Worm (Caenorhabditis elegans) whole organism, late embryonic: ENCODE results near the gene K06H7.1.

Experiments
- C38D4.7 ChIP-seq: fragments of 200-800 bp; sonication (Bioruptor generic); optimal IDR thresholded peaks from 2 replicates; lab custom pipeline; 2018; ENCODE audit warnings: mild to moderate bottlenecking, missing genetic modification characterization, moderate library complexity, missing compliant biosample characterization
- F13H6.1 ChIP-seq: sonication (generic microtip); optimal IDR thresholded peaks from 2 replicates; lab custom pipeline; 2016; ENCODE audit warnings: missing genetic modification characterization, missing compliant biosample characterization
- K02D7.2 ChIP-seq: sonication (generic microtip); optimal IDR thresholded peaks from 2 replicates; lab custom pipeline; 2017; ENCODE audit warnings: mild to moderate bottlenecking, missing genetic modification characterization, missing compliant biosample characterization
- K09A11.1 ChIP-seq: sonication (generic microtip); optimal IDR thresholded peaks from 2 replicates; lab custom pipeline; 2017; ENCODE audit warnings: antibody characterized with exemption, mild to moderate bottlenecking, missing genetic modification characterization, missing compliant biosample characterization; ENCODE audit not compliant: insufficient read depth
- ahr-1 ChIP-seq: sonication (generic microtip); optimal IDR thresholded peaks from 2 replicates; lab custom pipeline; 2016; ENCODE audit warnings: missing genetic modification characterization, missing compliant biosample characterization
- ama-1 ChIP-seq: fragments of 150-350 bp; optimal IDR thresholded peaks from 2 replicates; lab custom pipeline; 2014
- ceh-14 ChIP-seq: sonication (generic microtip); optimal IDR thresholded peaks from 2 replicates; lab custom pipeline; 2016; ENCODE audit warnings: missing genotype, missing genetic modification characterization, missing compliant biosample characterization
- ceh-19 ChIP-seq: fragments of 200-800 bp; sonication (Bioruptor generic); optimal IDR thresholded peaks from 2 replicates; lab custom pipeline; 2018; ENCODE audit warnings: mild to moderate bottlenecking, missing genetic modification characterization, missing compliant biosample characterization
- ceh-30 ChIP-seq: fragments of 150-350 bp; optimal IDR thresholded peaks from 2 replicates; lab custom pipeline; 2014; ENCODE audit warnings: missing biosample characterization, missing genetic modification characterization
- ceh-45 ChIP-seq: fragments of 200-800 bp; sonication (Bioruptor generic); IDR thresholded peaks from 2 replicates; pipeline ENCODE4 v1.3.6; 2022; ENCODE audit warnings: missing genetic modification reagents, missing genetic modification characterization, missing compliant biosample characterization
- ceh-6 ChIP-seq: fragments of 200-800 bp; sonication (Bioruptor generic); optimal IDR thresholded peaks from 2 replicates; lab custom pipeline; 2018; ENCODE audit warnings: mild to moderate bottlenecking, missing genetic modification characterization, missing compliant biosample characterization
- che-1 ChIP-seq: sonication (generic microtip); optimal IDR thresholded peaks from 2 replicates; lab custom pipeline; 2016; ENCODE audit warnings: mild to moderate bottlenecking, missing genetic modification characterization, missing compliant biosample characterization
- elt-2 ChIP-seq: sonication (generic microtip); optimal IDR thresholded peaks from 2 replicates; lab custom pipeline; 2016; ENCODE audit warnings: missing genetic modification reagents, missing genetic modification characterization, missing compliant biosample characterization
- ets-4 ChIP-seq: sonication (generic microtip); optimal IDR thresholded peaks from 2 replicates; lab custom pipeline; 2016; ENCODE audit warnings: missing genetic modification characterization, missing compliant biosample characterization
- eyg-1 ChIP-seq: sonication (generic microtip); optimal IDR thresholded peaks from 2 replicates; lab custom pipeline; 2016; ENCODE audit warnings: missing genotype, missing genetic modification characterization, missing compliant biosample characterization
- fax-1 ChIP-seq: sonication (generic microtip); optimal IDR thresholded peaks from 2 replicates; lab custom pipeline; 2016; ENCODE audit warnings: missing genotype, missing genetic modification characterization, missing compliant biosample characterization
- gmeb-2 ChIP-seq: sonication (generic microtip); optimal IDR thresholded peaks from 2 replicates; lab custom pipeline; 2016; ENCODE audit warnings: missing genetic modification characterization, inconsistent platforms, missing compliant biosample characterization
- hlh-15 ChIP-seq: sonication (generic microtip); optimal IDR thresholded peaks from 2 replicates; lab custom pipeline; 2016; ENCODE audit warnings: missing genetic modification characterization, missing compliant biosample characterization
- hlh-30 ChIP-seq: sonication (generic microtip); optimal IDR thresholded peaks from 2 replicates; lab custom pipeline; 2017; ENCODE audit warnings: antibody characterized with exemption, missing genetic modification characterization, missing compliant biosample characterization; ENCODE audit not compliant: insufficient read depth
- hlh-6 ChIP-seq: sonication (generic microtip); optimal IDR thresholded peaks from 2 replicates; lab custom pipeline; 2016; ENCODE audit warnings: missing genotype, missing genetic modification characterization, missing compliant biosample characterization
- hlh-8 ChIP-seq: sonication (generic microtip); optimal IDR thresholded peaks from 2 replicates; lab custom pipeline; 2016; ENCODE audit warnings: missing genotype, missing genetic modification characterization, missing compliant biosample characterization
- lim-6 ChIP-seq: sonication (generic microtip); optimal IDR thresholded peaks from 2 replicates; lab custom pipeline; 2016; ENCODE audit warnings: missing genetic modification characterization, missing compliant biosample characterization
- lin-11 ChIP-seq: fragments of 200-800 bp; sonication (Bioruptor generic); optimal IDR thresholded peaks from 2 replicates; lab custom pipeline; 2018; ENCODE audit warnings: mild to moderate bottlenecking, missing genetic modification characterization, missing compliant biosample characterization
- madf-2 ChIP-seq: sonication (generic microtip); optimal IDR thresholded peaks from 2 replicates; lab custom pipeline; 2017; ENCODE audit warnings: missing genetic modification characterization, missing compliant biosample characterization
- nfya-1 ChIP-seq: sonication (generic microtip); optimal IDR thresholded peaks from 2 replicates; lab custom pipeline; 2017; ENCODE audit warnings: missing genetic modification characterization, mild to moderate bottlenecking, missing compliant biosample characterization, antibody characterized with exemption, moderate library complexity
- nhr-11 ChIP-seq: fragments of 150-350 bp; optimal IDR thresholded peaks from 2 replicates; lab custom pipeline; 2014; ENCODE audit warnings: missing biosample characterization, missing genetic modification characterization
- npax-4 ChIP-seq: sonication (generic microtip); optimal IDR thresholded peaks from 2 replicates; lab custom pipeline; 2016; ENCODE audit warnings: missing genetic modification characterization, missing compliant biosample characterization
- odd-2 ChIP-seq: sonication (generic microtip); optimal IDR thresholded peaks from 2 replicates; lab custom pipeline; 2017; ENCODE audit warnings: antibody characterized with exemption, mild to moderate bottlenecking, missing genetic modification characterization, missing compliant biosample characterization
- pat-9 ChIP-seq: fragments of 200-800 bp; sonication (Bioruptor generic); optimal IDR thresholded peaks from 2 replicates; lab custom pipeline; 2018; ENCODE audit warnings: mild to moderate bottlenecking, missing genetic modification characterization, moderate library complexity, missing compliant biosample characterization
- pax-1 ChIP-seq: fragments of 150-350 bp; optimal IDR thresholded peaks from 2 replicates; lab custom pipeline; 2014; ENCODE audit warnings: missing biosample characterization, missing genetic modification characterization
- pha-4 ChIP-seq: fragments of 150-350 bp; optimal IDR thresholded peaks from 2 replicates; lab custom pipeline; 2018; ENCODE audit warnings: missing biosample characterization, missing genetic modification reagents, missing genetic modification characterization
- pqm-1 ChIP-seq: sonication (generic microtip); optimal IDR thresholded peaks from 2 replicates; lab custom pipeline; 2016; ENCODE audit warnings: missing genetic modification characterization, missing compliant biosample characterization
- pros-1 ChIP-seq: fragments of 150-350 bp; optimal IDR thresholded peaks from 2 replicates; lab custom pipeline; 2014; ENCODE audit warnings: missing biosample characterization, missing genetic modification reagents, missing genetic modification characterization
- rnt-1 ChIP-seq: sonication (generic microtip); optimal IDR thresholded peaks from 2 replicates; lab custom pipeline; 2016; ENCODE audit warnings: missing genetic modification characterization, missing compliant biosample characterization
- unc-3 ChIP-seq, 2 experiments: fragments of 200-800 bp in 1 of 2; sonication (Bioruptor generic) in 1 of 2; sonication (generic microtip) in 1 of 2; conservative IDR thresholded peaks in 1 of 2; optimal IDR thresholded peaks in 1 of 2; 2 replicates each; pipeline versions ENCODE4 v1.3.6 to Lab custom; 2016 to 2022; ENCODE audit warnings: missing compliant biosample characterization in 2 of 2, missing genetic modification characterization in 2 of 2, missing genetic modification reagents in 1 of 2
- unc-42 ChIP-seq: sonication (generic microtip); optimal IDR thresholded peaks from 2 replicates; lab custom pipeline; 2016; ENCODE audit warnings: missing genotype, missing genetic modification characterization, missing compliant biosample characterization
- unc-86 ChIP-seq: sonication (generic microtip); optimal IDR thresholded peaks from 2 replicates; lab custom pipeline; 2016; ENCODE audit warnings: missing genetic modification characterization, missing compliant biosample characterization
- ztf-16 ChIP-seq: sonication (generic microtip); optimal IDR thresholded peaks from 2 replicates; lab custom pipeline; 2017; ENCODE audit warnings: missing genetic modification characterization, missing compliant biosample characterization

The K06H7.1 gene

DNA sequence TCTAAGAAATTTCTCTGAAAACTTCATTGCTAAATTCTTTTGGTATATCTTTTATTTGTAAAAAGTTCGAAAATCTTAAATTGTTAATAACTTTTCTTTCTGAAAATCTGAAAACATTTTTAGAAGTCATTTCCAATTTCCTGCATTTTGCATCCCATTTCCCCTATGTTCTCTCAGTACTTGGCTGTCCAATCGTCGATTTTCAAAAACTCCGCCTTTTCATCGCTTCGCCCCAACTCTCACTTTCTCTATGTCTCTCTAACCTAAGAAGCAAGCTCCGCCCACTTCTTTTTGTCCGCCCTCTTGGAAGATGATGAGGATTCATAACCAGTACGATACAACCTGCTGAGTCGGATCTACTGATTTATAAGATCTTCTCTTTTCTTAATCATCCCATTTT is 34.0 kb upstream of the K06H7.1 start:
- TF ChIP-seq nfya-1 (tag; lab: Kevin White, UChicago) (peak; percentile 90), hlh-30 (no peak), nhr-11 (tag; lab: Kevin White, UChicago) (no peak)

DNA sequence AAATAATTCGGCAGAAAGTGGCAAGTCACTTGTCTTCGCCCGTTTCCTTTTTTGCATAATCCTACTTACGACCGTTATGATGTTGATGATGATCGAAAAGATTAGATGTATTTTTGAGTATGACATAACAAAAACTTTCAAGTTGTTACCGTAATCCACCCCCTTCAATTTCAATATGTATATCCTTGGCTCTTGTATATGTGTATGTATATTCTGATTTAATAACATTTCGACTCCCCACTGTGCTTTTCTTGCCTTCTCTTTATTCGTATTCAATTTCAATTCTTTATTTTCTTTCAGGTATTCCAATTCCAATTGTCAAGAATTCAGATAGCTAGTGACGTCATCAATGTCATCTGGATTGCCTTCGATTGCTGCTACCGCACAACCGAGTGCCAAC is 32.1 kb upstream of the K06H7.1 start, which contains the start of gene pros-1:
pros-1 (plus strand) TSS at position 301 of the 400 bp plus-strand sequence.
- no peak for TF ChIP-seq npax-4 (tag; lab: Kevin White, UChicago)

DNA sequence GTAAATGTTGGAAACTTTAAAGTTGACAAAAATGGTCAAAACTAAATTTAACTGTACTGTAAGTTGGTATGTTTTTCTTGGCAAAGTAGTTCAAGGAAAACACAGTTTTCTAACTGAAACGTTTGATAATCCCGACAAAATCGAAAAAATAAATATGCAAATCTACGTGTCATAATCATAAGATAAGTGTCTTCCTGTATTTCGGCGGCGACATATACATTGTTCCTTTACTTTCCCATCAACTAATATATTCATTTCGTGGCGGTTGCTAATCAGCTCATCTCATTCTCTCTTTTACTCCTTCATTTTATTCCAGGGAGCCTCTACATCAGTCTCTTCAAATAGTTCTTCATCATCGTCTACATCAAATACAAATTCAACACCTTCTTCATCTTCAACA is 31.3 kb upstream of the K06H7.1 start:
- TF ChIP-seq ceh-30 (tag; lab: Kevin White, UChicago) = no peak
- TF ChIP-seq rnt-1 = no peak
- no peak for TF ChIP-seq madf-2
- TF ChIP-seq K09A11.1 (tag; lab: Kevin White, UChicago) = no peak
- TF ChIP-seq ceh-14 (tag; lab: Kevin White, UChicago) = no peak
- no peak for TF ChIP-seq ahr-1 (tag; lab: Kevin White, UChicago)

DNA sequence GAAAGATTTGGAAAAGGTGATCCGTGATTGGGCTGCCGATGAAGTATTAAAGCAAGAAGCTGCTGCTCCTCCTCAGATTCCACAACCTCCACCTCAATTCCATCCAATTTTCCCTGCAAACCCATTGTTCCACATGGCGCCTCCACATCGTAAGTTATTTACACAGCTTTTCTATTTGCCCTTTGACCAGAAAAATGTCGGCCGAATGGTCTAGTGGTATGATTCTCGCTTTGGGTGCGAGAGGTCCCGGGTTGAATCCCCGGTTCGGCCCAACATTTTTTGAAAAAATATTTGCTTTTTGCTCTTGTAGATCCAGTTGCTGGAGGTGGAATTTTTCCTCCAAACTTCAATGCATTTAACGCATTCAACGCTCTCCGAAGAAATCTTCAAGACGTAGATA is 29.9 kb upstream of the K06H7.1 start:
- TF ChIP-seq pros-1 (tag; lab: Kevin White, UChicago) (peak; percentile 72), ceh-19 (GFP tag; lab: Kevin White, UChicago) (no peak), ceh-6 (GFP tag; lab: Kevin White, UChicago) (peak; percentile 32)
- TF ChIP-seq, all 69 proteins: peak for 2

DNA sequence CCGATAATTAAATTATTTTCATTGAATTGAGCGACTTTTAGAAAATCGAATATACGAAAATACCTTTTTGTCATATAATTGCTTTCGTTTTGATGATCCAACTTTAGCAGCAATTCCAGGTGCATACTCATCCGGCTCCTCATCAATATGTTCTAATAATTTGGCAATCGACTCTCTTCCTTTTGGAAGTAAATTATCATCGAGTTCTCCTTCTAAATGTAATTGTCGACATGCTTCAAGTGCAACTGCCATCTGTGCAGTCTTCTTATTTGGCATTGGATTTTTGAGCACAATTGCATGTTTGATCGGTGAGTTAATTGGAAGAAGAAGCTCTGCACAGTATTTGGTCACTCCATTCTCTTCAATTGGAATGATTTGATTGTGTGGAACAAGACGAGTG is 21.9 kb upstream of the K06H7.1 start:
- TF ChIP-seq lin-11 = no peak
- TF ChIP-seq ceh-19 (GFP tag; lab: Kevin White, UChicago) = no peak
- TF ChIP-seq nfya-1 (tag; lab: Kevin White, UChicago) = no peak
- TF ChIP-seq pros-1 (tag; lab: Kevin White, UChicago) = no peak
- no peak for TF ChIP-seq fax-1 (tag; lab: Kevin White, UChicago)
- no peak for TF ChIP-seq che-1 (tag; lab: Kevin White, UChicago)
- no peak for TF ChIP-seq K09A11.1 (tag; lab: Kevin White, UChicago)
- no peak for TF ChIP-seq pax-1
- no peak for TF ChIP-seq gmeb-2 (tag; lab: Kevin White, UChicago)
- TF ChIP-seq, all 69 proteins: peak for 0

DNA sequence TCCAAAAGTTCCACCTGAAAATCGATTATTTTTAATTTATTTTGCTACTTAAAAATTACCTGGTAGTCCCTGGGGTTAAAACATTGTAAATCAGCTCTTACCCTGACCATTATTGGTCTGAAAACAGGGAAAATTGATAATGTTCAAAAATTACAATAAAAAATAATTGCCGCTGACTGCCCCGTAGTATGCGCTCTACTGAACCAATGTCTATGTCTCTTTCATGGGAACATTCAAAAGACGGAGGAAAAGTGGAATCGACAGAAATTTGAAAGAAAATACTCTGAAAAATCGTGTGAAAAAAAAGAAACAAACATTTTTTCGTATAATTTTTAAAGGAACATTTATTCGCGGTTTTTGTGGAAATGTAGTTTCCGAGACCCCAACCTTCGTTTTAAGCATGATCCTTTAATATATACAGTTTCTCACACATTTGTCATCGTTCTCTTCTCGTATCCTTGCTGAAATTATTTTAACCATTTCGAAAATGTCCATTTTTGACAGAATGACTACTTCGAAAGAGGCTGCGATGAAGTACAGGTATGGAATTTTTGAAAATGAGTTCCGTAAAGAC is 18.9 kb upstream of the K06H7.1 start, which contains the start of the genes dcr-1 and apc-2:
dcr-1 (minus strand) TSS at position 117 of the 574 bp plus-strand sequence.
apc-2 (plus strand) TSS at position 465 of the 574 bp plus-strand sequence.
- no peak for TF ChIP-seq K02D7.2 (tag; lab: Kevin White, UChicago)
- no peak for TF ChIP-seq C38D4.7 (GFP tag; lab: Kevin White, UChicago)
- no peak for TF ChIP-seq ceh-30 (tag; lab: Kevin White, UChicago)
- no peak for TF ChIP-seq hlh-6 (tag; lab: Kevin White, UChicago)
- TF ChIP-seq ahr-1 (tag; lab: Kevin White, UChicago) = no peak
- TF ChIP-seq rnt-1 = no peak
- no peak for TF ChIP-seq ztf-16 (tag; lab: Kevin White, UChicago)
- no peak for TF ChIP-seq odd-2 (tag; lab: Kevin White, UChicago)
- no peak for TF ChIP-seq nfya-1 (tag; lab: Kevin White, UChicago)
- TF ChIP-seq F13H6.1 = no peak
- no peak for TF ChIP-seq pat-9 (tag; lab: Kevin White, UChicago)
- TF ChIP-seq ets-4 (tag; lab: Kevin White, UChicago) = no peak
- TF ChIP-seq ama-1 (lab: Kevin White, UChicago) = no peak

DNA sequence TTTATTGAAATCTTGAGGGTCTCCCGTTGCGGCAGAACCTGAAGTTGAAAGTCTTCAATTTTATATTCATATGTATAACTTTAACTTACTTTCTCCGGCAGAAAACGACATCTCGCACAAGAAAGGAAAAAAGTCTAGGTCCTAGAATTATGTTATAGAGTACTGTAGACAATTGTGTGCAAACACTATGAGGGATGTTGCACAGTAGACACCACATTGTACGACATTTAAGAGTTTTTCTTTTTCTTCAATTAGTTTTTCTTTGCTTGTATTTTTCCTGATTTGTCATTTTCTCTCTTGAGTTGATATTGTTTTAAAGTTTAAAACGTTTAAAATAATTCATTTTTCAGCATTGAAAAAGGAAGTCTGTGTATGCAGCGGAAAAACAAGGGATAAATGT is 13.8 kb upstream of the K06H7.1 start, which contains the start of the genes K06H7.7 and grp-1:
K06H7.7 (minus strand) TSS at position 121 of the 400 bp plus-strand sequence.
grp-1 (plus strand) TSS at position 351 of the 400 bp plus-strand sequence.
- no peak for TF ChIP-seq elt-2 (tag; lab: Kevin White, UChicago)
- TF ChIP-seq ceh-45 = no peak
- TF ChIP-seq ceh-30 (tag; lab: Kevin White, UChicago) = peak; percentile 25
- TF ChIP-seq pha-4 = no peak
- no peak for TF ChIP-seq K09A11.1 (tag; lab: Kevin White, UChicago)
- TF ChIP-seq unc-3 (GFP tag; conservative IDR thresholded peaks at IDR 0.05; lab: Robert Waterston, UW) = no peak
- no peak for TF ChIP-seq unc-3 (tag; optimal IDR thresholded peaks at IDR 0.05; lab: Kevin White, UChicago)
- TF ChIP-seq nhr-11 (tag; lab: Kevin White, UChicago) = no peak
- no peak for TF ChIP-seq lim-6 (tag; lab: Kevin White, UChicago)
- peak; percentile 24 for TF ChIP-seq unc-42 (tag; lab: Kevin White, UChicago)
- no peak for TF ChIP-seq npax-4 (tag; lab: Kevin White, UChicago)
- TF ChIP-seq ceh-14 (tag; lab: Kevin White, UChicago) = no peak
- TF ChIP-seq unc-86 (tag; lab: Kevin White, UChicago) = no peak
- no peak for TF ChIP-seq eyg-1 (tag; lab: Kevin White, UChicago)
- no peak for TF ChIP-seq pqm-1
- TF ChIP-seq lin-11 = no peak
- no peak for TF ChIP-seq hlh-15 (tag; lab: Kevin White, UChicago)
- no peak for TF ChIP-seq hlh-8 (tag; lab: Kevin White, UChicago)
- no peak for TF ChIP-seq madf-2
- TF ChIP-seq fax-1 (tag; lab: Kevin White, UChicago) = no peak
